Worm (Caenorhabditis elegans) whole organism, early embryonic: ENCODE results near the gene C54G10.1.

Source experiments
- ama-1 ChIP-seq: fragments of 150-350 bp; optimal IDR thresholded peaks from 2 replicates; lab custom pipeline; 2014
- scrt-1 ChIP-seq: fragments of 200-800 bp; sonication (Bioruptor generic); IDR thresholded peaks from 2 replicates; pipeline ENCODE4 v1.3.6; 2022; ENCODE audit warnings: missing genetic modification characterization, missing compliant biosample characterization
- tbx-11 ChIP-seq: fragments of 200-800 bp; sonication (Bioruptor generic); IDR thresholded peaks from 2 replicates; pipeline ENCODE4 v1.3.6; 2022; ENCODE audit warnings: missing genetic modification characterization, missing compliant biosample characterization

DNA sequence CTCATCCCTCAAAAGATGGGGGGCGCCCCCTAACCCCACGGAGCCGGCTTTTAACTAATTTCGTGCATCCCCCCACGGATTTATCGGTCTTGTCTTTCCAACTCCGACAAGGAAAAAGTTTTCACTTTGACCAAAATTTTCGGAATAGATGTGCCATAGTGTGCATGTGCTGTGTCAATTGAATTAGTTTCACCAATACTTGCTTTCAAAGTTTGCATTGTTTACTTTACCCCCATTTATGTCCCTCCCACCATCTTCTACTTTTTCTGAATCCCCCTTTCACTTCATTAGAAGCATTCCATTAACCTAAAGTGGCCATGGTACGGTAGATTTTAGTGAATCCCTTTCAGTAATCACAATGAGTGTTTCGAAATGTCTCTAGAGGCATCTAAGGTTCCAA is 23.2 kb upstream of the C54G10.1 start:
- TF ChIP-seq ama-1 (lab: Kevin White, UChicago) = no peak
- no peak for TF ChIP-seq scrt-1 (GFP tag; lab: Robert Waterston, UW)
- no peak for TF ChIP-seq tbx-11 (GFP tag; lab: Robert Waterston, UW)
